Worm (Caenorhabditis elegans) whole organism, L4 larva: ENCODE measurements around the gene nspa-9.
A peak's percentile ranks its signal among the peaks of the same experiment; 100 is the strongest.

Source experiments
- F37D6.2 ChIP-seq: sonication (generic microtip); optimal IDR thresholded peaks from 2 replicates; lab custom pipeline; 2016; ENCODE audit warnings: mild to moderate bottlenecking, missing genetic modification characterization, missing compliant biosample characterization
- F44E2.7 ChIP-seq: fragments of 200-800 bp; sonication (Bioruptor generic); IDR thresholded peaks from 2 replicates; pipeline ENCODE4 v2.1.2; 2022; ENCODE audit warnings: missing genetic modification characterization, missing compliant biosample characterization
- R02D3.7 ChIP-seq: fragments of 150-350 bp; sonication (generic microtip); optimal IDR thresholded peaks from 3 replicates; lab custom pipeline; 2014; ENCODE audit warnings: missing biosample characterization, missing genetic modification characterization
- Y5F2A.4 ChIP-seq: fragments of 200-800 bp; sonication (Bioruptor generic); optimal IDR thresholded peaks from 2 replicates; lab custom pipeline; 2018; ENCODE audit warnings: mild to moderate bottlenecking, missing genetic modification characterization, missing compliant biosample characterization
- aha-1 ChIP-seq: fragments of 150-350 bp; peaks from one replicate; lab custom pipeline; 2014; ENCODE audit warnings: missing biosample characterization, missing genetic modification characterization
- aly-2 ChIP-seq: sonication (generic microtip); optimal IDR thresholded peaks from 2 replicates; lab custom pipeline; 2018; ENCODE audit warnings: missing biosample characterization, missing genetic modification characterization
- arid-1 ChIP-seq: fragments of 200-800 bp; sonication (Bioruptor generic); conservative IDR thresholded peaks from 2 replicates; pipeline ENCODE4 v1.3.6; 2022; ENCODE audit warnings: missing genetic modification reagents, missing genetic modification characterization, missing compliant biosample characterization
- ceh-28 ChIP-seq: fragments of 150-350 bp; optimal IDR thresholded peaks from 2 replicates; lab custom pipeline; 2014; ENCODE audit warnings: missing biosample characterization, missing genetic modification reagents, missing genetic modification characterization
- ceh-82 ChIP-seq: sonication (generic microtip); optimal IDR thresholded peaks from 2 replicates; lab custom pipeline; 2017; ENCODE audit warnings: missing biosample characterization, missing genetic modification characterization
- ces-1 ChIP-seq: fragments of 150-350 bp; sonication (generic microtip); optimal IDR thresholded peaks from 4 replicates; lab custom pipeline; 2014; ENCODE audit warnings: missing biosample characterization, missing genetic modification reagents, missing genetic modification characterization
- daf-16 ChIP-seq, 3 experiments: sonication (generic microtip); optimal IDR thresholded peaks; 2 replicates each; lab custom pipeline; 2016 to 2017; ENCODE audit warnings: missing genetic modification characterization in 3 of 3, missing genetic modification reagents in 3 of 3, mild to moderate bottlenecking in 2 of 3, missing compliant biosample characterization in 2 of 3, missing biosample characterization in 1 of 3, moderate library complexity in 1 of 3
- daf-8 ChIP-seq: fragments of 200-800 bp; sonication (Bioruptor generic); IDR thresholded peaks from 2 replicates; pipeline ENCODE4 v1.3.6; 2022; ENCODE audit warnings: missing genetic modification characterization, missing compliant biosample characterization
- dmd-6 ChIP-seq: fragments of 200-800 bp; sonication (Bioruptor generic); IDR thresholded peaks from 2 replicates; pipeline ENCODE4 v1.3.6; 2022; ENCODE audit warnings: missing genetic modification reagents, missing genetic modification characterization, missing compliant biosample characterization
- egl-43 ChIP-seq: fragments of 200-800 bp; sonication (Bioruptor generic); IDR thresholded peaks from 2 replicates; pipeline ENCODE4 v1.3.6; 2022; ENCODE audit warnings: missing genetic modification reagents, missing genetic modification characterization, missing compliant biosample characterization
- fkh-10 ChIP-seq: fragments of 150-350 bp; optimal IDR thresholded peaks from 2 replicates; lab custom pipeline; 2014; ENCODE audit warnings: missing biosample characterization, missing genetic modification reagents, missing genetic modification characterization
- fos-1 ChIP-seq: fragments of 150-350 bp; optimal IDR thresholded peaks from 2 replicates; lab custom pipeline; 2014; ENCODE audit warnings: missing biosample characterization, missing genetic modification characterization
- lin-29 ChIP-seq: fragments of 200-800 bp; sonication (Bioruptor generic); IDR thresholded peaks from 2 replicates; pipeline ENCODE4 v1.3.6; 2022; ENCODE audit warnings: missing genetic modification reagents, missing genetic modification characterization, missing compliant biosample characterization
- madf-5 ChIP-seq, 2 experiments: fragments of 200-800 bp; sonication (Bioruptor generic); IDR thresholded peaks; 2 replicates each; pipeline ENCODE4 v1.3.6; 2022; ENCODE audit warnings: missing compliant biosample characterization in 2 of 2, missing genetic modification characterization in 2 of 2
- mdl-1 ChIP-seq, 2 experiments: fragments of 150-350 bp in 1 of 2; sonication (generic microtip) in 1 of 2; optimal IDR thresholded peaks; 2 replicates each; lab custom pipeline; 2014 to 2017; ENCODE audit warnings: missing biosample characterization in 2 of 2, missing genetic modification characterization in 2 of 2
- mxl-2 ChIP-seq: fragments of 200-800 bp; sonication (Bioruptor generic); conservative IDR thresholded peaks from 2 replicates; pipeline ENCODE4 v1.3.6; 2022; ENCODE audit warnings: missing genetic modification reagents, missing genetic modification characterization, missing compliant biosample characterization
- nhr-111 ChIP-seq: fragments of 200-800 bp; sonication (Bioruptor generic); optimal IDR thresholded peaks from 2 replicates; lab custom pipeline; 2018; ENCODE audit warnings: mild to moderate bottlenecking, missing genetic modification characterization, missing compliant biosample characterization
- nhr-48 ChIP-seq: sonication (generic microtip); optimal IDR thresholded peaks from 2 replicates; lab custom pipeline; 2016; ENCODE audit warnings: mild to moderate bottlenecking, missing genetic modification characterization, missing compliant biosample characterization
- nhr-77 ChIP-seq: fragments of 150-350 bp; optimal IDR thresholded peaks from 2 replicates; lab custom pipeline; 2014; ENCODE audit warnings: missing biosample characterization, missing genetic modification characterization
- pha-4 ChIP-seq, 2 experiments: fragments of 150-350 bp in 1 of 2; fragments of 200-800 bp in 1 of 2; sonication (Bioruptor generic) in 1 of 2; IDR thresholded peaks in 1 of 2; optimal IDR thresholded peaks in 1 of 2; 2 replicates each; pipeline versions ENCODE4 v1.3.6 to Lab custom; 2014 to 2022; ENCODE audit warnings: missing genetic modification characterization in 2 of 2, missing genetic modification reagents in 2 of 2, missing biosample characterization in 1 of 2, missing compliant biosample characterization in 1 of 2
- snpc-1.2 ChIP-seq: fragments of 200-800 bp; sonication (Bioruptor generic); IDR thresholded peaks from 2 replicates; pipeline ENCODE4 v1.3.6; 2022; ENCODE audit warnings: missing genetic modification reagents, missing genetic modification characterization, missing compliant biosample characterization
- snpc-4 ChIP-seq: fragments of 150-350 bp; optimal IDR thresholded peaks from 2 replicates; lab custom pipeline; 2014; ENCODE audit warnings: missing biosample characterization, missing genetic modification characterization
- spr-3 ChIP-seq: fragments of 200-800 bp; sonication (Bioruptor generic); optimal IDR thresholded peaks from 2 replicates; lab custom pipeline; 2018; ENCODE audit warnings: mild to moderate bottlenecking, missing genetic modification characterization, missing compliant biosample characterization
- tag-97 ChIP-seq: fragments of 200-800 bp; sonication (Bioruptor generic); IDR thresholded peaks from 2 replicates; pipeline ENCODE4 v1.3.6; 2022; ENCODE audit warnings: missing genetic modification characterization, missing compliant biosample characterization
- unc-62 ChIP-seq, 3 experiments: fragments of 150-350 bp in 1 of 3; sonication (generic microtip); optimal IDR thresholded peaks in 2 of 3; peaks in 1 of 3; 1 replicate in 1 of 3; 2 replicates in 2 of 3; lab custom pipeline; 2014 to 2017; ENCODE audit warnings: missing biosample characterization in 3 of 3, missing genetic modification characterization in 3 of 3, missing genetic modification reagents in 3 of 3, missing genotype in 1 of 3
- vab-7 ChIP-seq: fragments of 200-800 bp; sonication (Bioruptor generic); IDR thresholded peaks from 2 replicates; pipeline ENCODE4 v1.3.6; 2022; ENCODE audit warnings: missing genetic modification reagents, missing genetic modification characterization, missing compliant biosample characterization
- zag-1 ChIP-seq: fragments of 150-350 bp; optimal IDR thresholded peaks from 2 replicates; lab custom pipeline; 2014; ENCODE audit warnings: missing biosample characterization, missing genetic modification characterization
- ztf-7 ChIP-seq: fragments of 150-350 bp; optimal IDR thresholded peaks from 2 replicates; lab custom pipeline; 2014; ENCODE audit warnings: missing biosample characterization, missing genetic modification characterization

The nspa-9 gene

DNA sequence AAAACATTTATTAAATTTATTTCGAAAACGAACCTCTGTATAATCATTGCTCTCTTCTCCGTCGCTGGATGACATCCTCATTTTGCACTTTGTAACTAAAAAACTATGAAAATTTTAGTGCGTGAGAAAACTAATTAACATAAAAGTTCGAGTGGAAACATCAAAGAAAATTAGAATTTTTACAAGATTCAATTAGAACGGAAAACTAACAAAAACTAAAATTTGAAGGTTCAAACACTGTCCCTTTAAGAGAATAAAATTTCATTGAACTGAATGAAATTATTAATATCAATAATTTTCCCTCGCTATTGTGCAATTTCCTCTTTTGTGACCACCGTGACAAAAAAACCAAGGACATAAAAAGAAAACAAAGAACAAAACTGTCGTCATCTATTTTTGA lies 1.8 kb upstream of the nspa-9 start, which contains the start of gene D1053.3:
D1053.3 (minus strand) TSS at position 101 of the 400 bp plus-strand sequence.
- TF ChIP-seq arid-1 (GFP tag; lab: Robert Waterston, UW) = no peak
- TF ChIP-seq nhr-111 (GFP tag; lab: Kevin White, UChicago) = no peak
- TF ChIP-seq fkh-10 (GFP tag; lab: Kevin White, UChicago) = no peak
- no peak for TF ChIP-seq fos-1 (tag; lab: Kevin White, UChicago)
- no peak for TF ChIP-seq zag-1 (tag; lab: Kevin White, UChicago)
- no peak for TF ChIP-seq ztf-7 (tag; lab: Kevin White, UChicago)
- TF ChIP-seq ceh-28 (tag; lab: Kevin White, UChicago) = no peak
- TF ChIP-seq pha-4 (GFP tag; IDR thresholded peaks at IDR 0.05; lab: Robert Waterston, UW) = no peak
- no peak for TF ChIP-seq pha-4 (tag; optimal IDR thresholded peaks at IDR 0.05; lab: Kevin White, UChicago)
- no peak for TF ChIP-seq mxl-2 (GFP tag; lab: Robert Waterston, UW)
- no peak for TF ChIP-seq madf-5 (GFP tag; IDR thresholded peaks at IDR 0.05; lab: Robert Waterston, UW)
- TF ChIP-seq ces-1 (GFP tag; lab: Kevin White, UChicago) = no peak
- no peak for TF ChIP-seq F44E2.7 (GFP tag; lab: Robert Waterston, UW)
- TF ChIP-seq, all 104 proteins: peak for 0

- no peak for TF ChIP-seq ceh-82 (tag; lab: Kevin White, UChicago)
- no peak for TF ChIP-seq tag-97 (GFP tag; lab: Robert Waterston, UW)
- no peak for TF ChIP-seq ztf-7 (tag; lab: Kevin White, UChicago)
- TF ChIP-seq daf-16 (GFP tag; optimal IDR thresholded peaks at IDR 0.05; lab: Kevin White, UChicago) = no peak
- TF ChIP-seq daf-16 (tag; optimal IDR thresholded peaks at IDR 0.05; lab: Kevin White, UChicago) = no peak
- TF ChIP-seq mdl-1 (tag; optimal IDR thresholded peaks at IDR 0.05; lab: Kevin White, UChicago) = no peak
- TF ChIP-seq lin-29 (GFP tag; lab: Robert Waterston, UW) = no peak
- no peak for TF ChIP-seq arid-1 (GFP tag; lab: Robert Waterston, UW)
- TF ChIP-seq aly-2 (tag; lab: Kevin White, UChicago) = no peak
- no peak for TF ChIP-seq egl-43 (GFP tag; lab: Robert Waterston, UW)
- no peak for TF ChIP-seq F37D6.2 (tag; lab: Kevin White, UChicago)
- no peak for TF ChIP-seq nhr-77 (tag; lab: Kevin White, UChicago)
- TF ChIP-seq nhr-111 (GFP tag; lab: Kevin White, UChicago) = no peak
- TF ChIP-seq ces-1 (GFP tag; lab: Kevin White, UChicago) = no peak
- no peak for TF ChIP-seq spr-3
- no peak for TF ChIP-seq nhr-48
- no peak for TF ChIP-seq dmd-6 (GFP tag; lab: Robert Waterston, UW)
- no peak for TF ChIP-seq snpc-1.2 (GFP tag; lab: Robert Waterston, UW)
- TF ChIP-seq vab-7 = no peak
- TF ChIP-seq, all 104 proteins: peak for 0
These were observed 4.9 kb downstream of the nspa-9 start for ce11 chrX:11743723-11744122.

- TF ChIP-seq aha-1 (tag; lab: Kevin White, UChicago) = peak; percentile 24
- no peak for TF ChIP-seq R02D3.7 (tag; lab: Kevin White, UChicago)
- no peak for TF ChIP-seq snpc-4
- TF ChIP-seq daf-8 (GFP tag; lab: Robert Waterston, UW) = no peak
- TF ChIP-seq unc-62 (GFP tag; optimal IDR thresholded peaks at IDR 0.05 in 1 of 2; lab: Kevin White, UChicago) = peak in 1 of 2 experiments; percentile 92
- no peak for TF ChIP-seq unc-62 (tag; optimal IDR thresholded peaks at IDR 0.05; lab: Kevin White, UChicago)
- no peak for TF ChIP-seq Y5F2A.4 (GFP tag; lab: Kevin White, UChicago)
- no peak for TF ChIP-seq spr-3
- peak; percentile 15 for TF ChIP-seq fkh-10 (GFP tag; lab: Kevin White, UChicago)
- TF ChIP-seq, all 104 proteins: peak for 3
These were observed 7.1 kb downstream of the nspa-9 start, which contains the start of gene C40H5.2 for ce11 chrX:11745821-11746485. Gene C40H5.2, plus strand, starts transcription at chrX:11746076.

DNA sequence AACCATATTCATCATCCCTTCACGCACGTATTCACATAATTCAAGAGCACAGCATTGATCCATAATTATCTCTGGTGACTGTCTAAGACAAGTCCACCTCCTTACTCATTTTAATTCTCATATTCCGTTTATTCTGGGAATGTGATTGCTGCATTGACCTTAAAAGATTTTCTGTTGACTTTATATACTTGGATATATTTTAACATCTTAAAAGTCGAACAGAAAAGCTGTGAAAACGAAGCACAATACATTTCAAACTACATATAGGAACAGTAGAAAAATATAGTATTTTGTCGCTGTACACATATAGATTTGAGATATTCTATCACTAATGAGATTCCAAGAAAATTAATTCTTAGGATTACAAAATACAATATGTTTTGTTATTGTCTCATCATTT lies 13.4 kb downstream of the nspa-9 start:
- TF ChIP-seq aha-1 (tag; lab: Kevin White, UChicago) (peak; percentile 91), nhr-111 (GFP tag; lab: Kevin White, UChicago) (no peak)
- TF ChIP-seq, all 104 proteins: peak for 1
